Worm (Caenorhabditis elegans) whole organism, L1 larva: ENCODE data around the gene F18F11.4.

Source experiments
- blmp-1 ChIP-seq: fragments of 150-350 bp; optimal IDR thresholded peaks from 2 replicates; lab custom pipeline; 2014; ENCODE audit warnings: missing biosample characterization, missing genetic modification characterization
- ceh-82 ChIP-seq, 3 experiments: fragments of 150-350 bp in 1 of 3; sonication (generic microtip) in 2 of 3; optimal IDR thresholded peaks; 2 replicates each; lab custom pipeline; 2014 to 2017; ENCODE audit warnings: missing biosample characterization in 3 of 3, missing genetic modification characterization in 3 of 3
- ceh-88 ChIP-seq: fragments of 200-800 bp; sonication (Bioruptor generic); IDR thresholded peaks from 2 replicates; pipeline ENCODE4 v1.3.6; 2022; ENCODE audit warnings: missing genetic modification characterization, missing compliant biosample characterization
- dpl-1 ChIP-seq, 3 experiments: fragments of 150-350 bp in 2 of 3; sonication (generic microtip) in 1 of 3; optimal IDR thresholded peaks; 2 replicates each; lab custom pipeline; 2014 to 2017; ENCODE audit warnings: missing biosample characterization in 3 of 3, missing genetic modification characterization in 3 of 3, missing genetic modification reagents in 3 of 3
- dsc-1 ChIP-seq: sonication (generic microtip); optimal IDR thresholded peaks from 2 replicates; lab custom pipeline; 2016; ENCODE audit warnings: mild to moderate bottlenecking, missing genetic modification characterization, missing compliant biosample characterization
- efl-1 ChIP-seq, 4 experiments: fragments of 150-350 bp; optimal IDR thresholded peaks in 3 of 4; peaks in 1 of 4; 1 replicate in 1 of 4; 2 replicates in 3 of 4; lab custom pipeline; 2014; ENCODE audit warnings: missing biosample characterization in 2 of 4, missing genetic modification characterization in 2 of 4, missing genetic modification reagents in 2 of 4
- egl-13 ChIP-seq: sonication (generic microtip); optimal IDR thresholded peaks from 2 replicates; lab custom pipeline; 2016; ENCODE audit warnings: missing genotype, missing genetic modification reagents, missing genetic modification characterization, missing compliant biosample characterization
- elt-2 ChIP-seq: sonication (generic microtip); optimal IDR thresholded peaks from 2 replicates; lab custom pipeline; 2016; ENCODE audit warnings: missing genetic modification characterization, mild to moderate bottlenecking, inconsistent platforms, missing compliant biosample characterization, missing genetic modification reagents
- elt-3 ChIP-seq, 6 experiments: fragments of 150-350 bp in 1 of 6; sonication (generic microtip); optimal IDR thresholded peaks; 2 replicates each; lab custom pipeline; 2017 to 2018; ENCODE audit warnings: missing biosample characterization in 6 of 6, missing genetic modification characterization in 6 of 6, inconsistent platforms in 1 of 6
- fkh-4 ChIP-seq: sonication (generic microtip); optimal IDR thresholded peaks from 2 replicates; lab custom pipeline; 2016; ENCODE audit warnings: missing compliant biosample characterization, missing genetic modification characterization, borderline replicate concordance
- fkh-8 ChIP-seq: sonication (generic microtip); optimal IDR thresholded peaks from 2 replicates; lab custom pipeline; 2016; ENCODE audit warnings: mild to moderate bottlenecking, missing genetic modification characterization, missing compliant biosample characterization
- isw-1 ChIP-seq: fragments of 200-800 bp; sonication (Bioruptor generic); IDR thresholded peaks from 2 replicates; pipeline ENCODE4 v1.3.6; 2022; ENCODE audit warnings: missing genetic modification characterization, missing compliant biosample characterization
- lin-13 ChIP-seq: fragments of 150-350 bp; optimal IDR thresholded peaks from 2 replicates; lab custom pipeline; 2014; ENCODE audit warnings: missing biosample characterization, missing genetic modification reagents, missing genetic modification characterization
- lin-14 ChIP-seq: fragments of 200-800 bp; sonication (Bioruptor generic); optimal IDR thresholded peaks from 2 replicates; lab custom pipeline; 2018; ENCODE audit warnings: mild to moderate bottlenecking, missing genetic modification characterization, moderate library complexity, missing compliant biosample characterization
- lin-35 ChIP-seq, 2 experiments: fragments of 150-350 bp; optimal IDR thresholded peaks; 2 replicates each; lab custom pipeline; 2014; ENCODE audit warnings: missing biosample characterization in 2 of 2, missing genetic modification characterization in 2 of 2, missing genetic modification reagents in 2 of 2
- lsy-2 ChIP-seq, 2 experiments: fragments of 150-350 bp; optimal IDR thresholded peaks; 2 replicates each; lab custom pipeline; 2014; ENCODE audit warnings: missing biosample characterization in 2 of 2, missing genetic modification characterization in 2 of 2
- mep-1 ChIP-seq: fragments of 150-350 bp; optimal IDR thresholded peaks from 2 replicates; lab custom pipeline; 2014; ENCODE audit warnings: missing biosample characterization, missing genetic modification characterization
- nhr-19 ChIP-seq: fragments of 200-800 bp; sonication (Bioruptor generic); conservative IDR thresholded peaks from 2 replicates; pipeline ENCODE4 v1.3.6; 2022; ENCODE audit warnings: missing genetic modification characterization, missing compliant biosample characterization
- nhr-20 ChIP-seq: sonication (generic microtip); optimal IDR thresholded peaks from 2 replicates; lab custom pipeline; 2016; ENCODE audit warnings: mild to moderate bottlenecking, missing genetic modification characterization, missing compliant biosample characterization
- nhr-28 ChIP-seq: fragments of 150-350 bp; optimal IDR thresholded peaks from 2 replicates; lab custom pipeline; 2014; ENCODE audit warnings: missing biosample characterization, missing genetic modification characterization
- nhr-47 ChIP-seq: sonication (generic microtip); optimal IDR thresholded peaks from 2 replicates; lab custom pipeline; 2016; ENCODE audit warnings: mild to moderate bottlenecking, missing genetic modification characterization, moderate library complexity, missing compliant biosample characterization
- nhr-71 ChIP-seq: sonication (generic microtip); optimal IDR thresholded peaks from 2 replicates; lab custom pipeline; 2016; ENCODE audit warnings: mild to moderate bottlenecking, missing genetic modification characterization, moderate library complexity, missing compliant biosample characterization
- nhr-84 ChIP-seq: sonication (generic microtip); optimal IDR thresholded peaks from 2 replicates; lab custom pipeline; 2017; ENCODE audit warnings: missing biosample characterization, missing genetic modification characterization
- nhr-85 ChIP-seq: sonication (generic microtip); peaks from one replicate; lab custom pipeline; 2016; ENCODE audit warnings: missing genetic modification characterization, inconsistent platforms, missing compliant biosample characterization
- rnt-1 ChIP-seq: sonication (generic microtip); optimal IDR thresholded peaks from 2 replicates; lab custom pipeline; 2016; ENCODE audit warnings: mild to moderate bottlenecking, missing genetic modification characterization, moderate library complexity, missing compliant biosample characterization
- snpc-4 ChIP-seq: fragments of 150-350 bp; optimal IDR thresholded peaks from 2 replicates; lab custom pipeline; 2014; ENCODE audit warnings: missing biosample characterization, missing genetic modification characterization
- snu-23 ChIP-seq: sonication (generic microtip); optimal IDR thresholded peaks from 2 replicates; lab custom pipeline; 2016; ENCODE audit warnings: missing genetic modification characterization, missing compliant biosample characterization
- sox-4 ChIP-seq: sonication (generic microtip); optimal IDR thresholded peaks from 2 replicates; lab custom pipeline; 2016; ENCODE audit warnings: missing genetic modification characterization, missing compliant biosample characterization
- sptf-1 ChIP-seq: fragments of 150-350 bp; optimal IDR thresholded peaks from 2 replicates; lab custom pipeline; 2014; ENCODE audit warnings: missing biosample characterization, missing genetic modification characterization
- sup-37 ChIP-seq: fragments of 200-800 bp; sonication (Bioruptor generic); optimal IDR thresholded peaks from 2 replicates; lab custom pipeline; 2018; ENCODE audit warnings: mild to moderate bottlenecking, missing genetic modification characterization, missing compliant biosample characterization
- swsn-7 ChIP-seq: sonication (generic microtip); optimal IDR thresholded peaks from 2 replicates; lab custom pipeline; 2016; ENCODE audit warnings: missing genetic modification characterization, missing compliant biosample characterization
- tbx-2 ChIP-seq: sonication (generic microtip); optimal IDR thresholded peaks from 2 replicates; lab custom pipeline; 2016; ENCODE audit warnings: missing genetic modification characterization, missing compliant biosample characterization
- unc-62 ChIP-seq: fragments of 150-350 bp; optimal IDR thresholded peaks from 2 replicates; lab custom pipeline; 2014; ENCODE audit warnings: missing biosample characterization, missing genetic modification reagents, missing genetic modification characterization
- vab-15 ChIP-seq: sonication (generic microtip); optimal IDR thresholded peaks from 2 replicates; lab custom pipeline; 2017; ENCODE audit warnings: missing genotype, mild to moderate bottlenecking, missing genetic modification characterization, missing compliant biosample characterization

Gene F18F11.4

DNA sequence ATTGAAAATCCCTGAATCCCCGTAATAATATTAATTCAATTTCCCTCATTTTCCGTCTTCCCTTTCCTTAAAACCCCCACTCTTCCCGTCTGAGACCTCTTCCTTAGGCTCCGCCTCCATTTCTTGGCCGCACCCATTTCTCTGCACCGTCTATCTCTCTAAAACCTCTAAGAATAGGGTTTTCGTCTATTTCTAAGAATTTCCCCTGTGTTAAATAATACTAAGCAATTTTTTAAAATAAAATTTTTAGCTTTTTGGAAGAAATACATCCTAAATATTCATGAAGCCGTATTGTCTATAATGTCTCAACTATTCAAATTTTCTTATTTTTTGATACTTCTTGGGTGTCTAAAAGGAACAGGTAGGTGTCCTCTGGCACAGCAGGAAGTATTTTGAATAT lies 8.9 kb downstream of the F18F11.4 start, which contains the start of gene cdh-8:
TSS of gene cdh-8 (plus strand) at position 301 of the 400 bp plus-strand sequence.
- no peak for TF ChIP-seq unc-62
- no peak for TF ChIP-seq tbx-2 (tag; lab: Kevin White, UChicago)
- TF ChIP-seq egl-13, result peak; percentile 8
- TF ChIP-seq ceh-82 (tag; optimal IDR thresholded peaks at IDR 0.05; lab: Kevin White, UChicago), result no peak
- TF ChIP-seq dsc-1 (tag; lab: Kevin White, UChicago), result peak; percentile 34

ce11 chrIV:343279-343678 lies 12.7 kb downstream of the F18F11.4 start:
- TF ChIP-seq efl-1 (optimal IDR thresholded peaks at IDR 0.05; lab: Kevin White, UChicago), result no peak
- peak in 1 of 2 experiments; percentile 59 for TF ChIP-seq efl-1 (GFP tag; optimal IDR thresholded peaks at IDR 0.05 in 1 of 2; lab: Kevin White, UChicago)
- no peak for TF ChIP-seq lin-35 (GFP tag; optimal IDR thresholded peaks at IDR 0.05; lab: Kevin White, UChicago)

ce11 chrIV:364983-365382 lies 34.4 kb downstream of the F18F11.4 start:
- TF ChIP-seq nhr-28 (tag; lab: Kevin White, UChicago), result no peak
- peak; percentile 59 for TF ChIP-seq rnt-1 (tag; lab: Kevin White, UChicago)
- TF ChIP-seq ceh-88 (GFP tag; lab: Robert Waterston, UW), result no peak
- TF ChIP-seq sox-4, result no peak
- no peak for TF ChIP-seq nhr-84
- peak; percentile 3 to 26 for TF ChIP-seq lsy-2 (tag; optimal IDR thresholded peaks at IDR 0.05; lab: Kevin White, UChicago)
- TF ChIP-seq sup-37 (GFP tag; lab: Kevin White, UChicago), result no peak
- no peak for TF ChIP-seq efl-1 (optimal IDR thresholded peaks at IDR 0.05; lab: Kevin White, UChicago)
- peak in 1 of 2 experiments; percentile 77 for TF ChIP-seq efl-1 (GFP tag; optimal IDR thresholded peaks at IDR 0.05 in 1 of 2; lab: Kevin White, UChicago)
- 0 out of 2 replicates have a peak, but pooled peaks have one; percentile 11 for TF ChIP-seq nhr-19 (GFP tag; lab: Robert Waterston, UW)
- TF ChIP-seq nhr-71 (tag; lab: Kevin White, UChicago), result peak; percentile 55
- TF ChIP-seq elt-2 (tag; lab: Kevin White, UChicago), result no peak

DNA sequence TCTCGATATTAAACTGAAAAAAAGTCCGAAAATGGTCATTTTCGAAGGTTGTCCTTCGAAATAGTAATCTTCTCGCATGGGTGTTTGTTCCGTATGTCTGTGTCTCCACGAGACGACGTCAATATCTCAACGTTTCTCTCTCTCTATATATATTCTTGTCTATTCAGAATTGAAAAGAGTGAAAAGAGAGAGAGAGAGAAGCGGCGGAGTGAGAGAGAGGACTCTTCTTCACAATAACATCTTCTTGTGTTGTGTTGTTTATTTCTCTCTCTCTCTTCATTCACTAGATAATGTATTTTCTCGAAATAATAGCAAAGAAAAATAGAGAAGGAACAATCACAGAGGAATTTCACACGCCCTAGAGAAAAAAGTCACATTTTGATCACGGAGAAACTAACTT lies 35.8 kb downstream of the F18F11.4 start:
- TF ChIP-seq mep-1 (tag; lab: Kevin White, UChicago), result peak; percentile 64
- TF ChIP-seq lin-13 (GFP tag; lab: Kevin White, UChicago), result peak; percentile 19
- no peak for TF ChIP-seq snpc-4 (tag; lab: Kevin White, UChicago)
- TF ChIP-seq lsy-2 (tag; optimal IDR thresholded peaks at IDR 0.05; lab: Kevin White, UChicago), result peak; percentile 26 to 69
- TF ChIP-seq isw-1 (GFP tag; lab: Robert Waterston, UW), result peak; percentile 4; the same call in 1 of the 2 replicates
- TF ChIP-seq blmp-1 (tag; lab: Kevin White, UChicago), result peak; percentile 90
- peak; percentile 29 for TF ChIP-seq rnt-1 (tag; lab: Kevin White, UChicago)
- TF ChIP-seq snu-23 (GFP tag; lab: Kevin White, UChicago), result peak; percentile 66
- TF ChIP-seq unc-62, result no peak
- peak; percentile 27 to 35 for TF ChIP-seq efl-1 (optimal IDR thresholded peaks at IDR 0.05; lab: Kevin White, UChicago)
- TF ChIP-seq efl-1 (GFP tag; optimal IDR thresholded peaks at IDR 0.05 in 1 of 2; lab: Kevin White, UChicago), result peak in 1 of 2 experiments; percentile 45
- peak in 1 of 6 experiments; percentile 12 for TF ChIP-seq elt-3 (tag; optimal IDR thresholded peaks at IDR 0.05; lab: Kevin White, UChicago)
- peak; percentile 28 for TF ChIP-seq swsn-7 (tag; lab: Kevin White, UChicago)
- TF ChIP-seq nhr-85 (tag; lab: Kevin White, UChicago), result peak; percentile 31
- TF ChIP-seq sox-4, result no peak
- TF ChIP-seq dpl-1 (GFP tag; optimal IDR thresholded peaks at IDR 0.05; lab: Kevin White, UChicago), result peak in 2 of 3 experiments; percentile 7 to 44
- no peak for TF ChIP-seq vab-15 (tag; lab: Kevin White, UChicago)
- TF ChIP-seq fkh-4 (tag; lab: Kevin White, UChicago), result no peak
- TF ChIP-seq ceh-82 (tag; optimal IDR thresholded peaks at IDR 0.05; lab: Kevin White, UChicago), result peak in 1 of 3 experiments; percentile 29
- TF ChIP-seq nhr-19 (GFP tag; lab: Robert Waterston, UW), result no peak
- TF ChIP-seq sptf-1 (tag; lab: Kevin White, UChicago), result no peak
- TF ChIP-seq nhr-71 (tag; lab: Kevin White, UChicago), result peak; percentile 53
- peak; percentile 3 to 46 for TF ChIP-seq lin-35 (GFP tag; optimal IDR thresholded peaks at IDR 0.05; lab: Kevin White, UChicago)
- peak; percentile 88 for TF ChIP-seq lin-14 (GFP tag; lab: Kevin White, UChicago)
- TF ChIP-seq fkh-8 (tag; lab: Kevin White, UChicago), result peak; percentile 23
- TF ChIP-seq nhr-20, result peak; percentile 31
- TF ChIP-seq nhr-47 (tag; lab: Kevin White, UChicago), result peak; percentile 30
